Fruit fly (Drosophila melanogaster) whole organism, embryonic: ENCODE data around the gene Sf3a2.

Source experiments
- Atf3 ChIP-seq: fragments of 200-800 bp; sonication (Bioruptor generic); optimal IDR thresholded peaks from 3 replicates; lab custom pipeline; 2016; ENCODE audit warnings: missing biosample characterization, missing genetic modification characterization
- Bgb ChIP-seq: fragments of 200-800 bp; sonication (Bioruptor generic); IDR thresholded peaks from 2 replicates; pipeline ENCODE4 v1.3.6; 2022; ENCODE audit warnings: missing biosample characterization, missing genetic modification characterization; ENCODE audit not compliant: partially characterized antibody
- CG10959 ChIP-seq: fragments of 200-800 bp; sonication (Bioruptor generic); IDR thresholded peaks from 2 replicates; pipeline ENCODE4 v1.3.6; 2022; ENCODE audit warnings: missing biosample characterization, missing genetic modification characterization
- CG11560 ChIP-seq: fragments of 200-800 bp; sonication (Bioruptor generic); IDR thresholded peaks from 3 replicates; pipeline ENCODE4 v1.3.6; 2022; ENCODE audit warnings: missing biosample characterization, missing genetic modification characterization
- CG11723 ChIP-seq: fragments of 200-800 bp; sonication (Bioruptor generic); optimal IDR thresholded peaks from 2 replicates; lab custom pipeline; 2017; ENCODE audit warnings: missing biosample characterization, mild to moderate bottlenecking, missing genetic modification characterization
- CG12744 ChIP-seq: fragments of 200-800 bp; sonication (Bioruptor generic); optimal IDR thresholded peaks from 2 replicates; lab custom pipeline; 2016; ENCODE audit warnings: missing biosample characterization, missing genetic modification characterization
- CG13894 ChIP-seq: fragments of 200-800 bp; sonication (Bioruptor generic); optimal IDR thresholded peaks from 3 replicates; lab custom pipeline; 2018; ENCODE audit warnings: missing biosample characterization, mild to moderate bottlenecking, missing genetic modification characterization, moderate library complexity
- CG14441 ChIP-seq: fragments of 200-800 bp; sonication (Bioruptor generic); IDR thresholded peaks from 2 replicates; pipeline ENCODE4 v1.3.6; 2022; ENCODE audit warnings: missing biosample characterization, missing genetic modification characterization
- CG14667 ChIP-seq: fragments of 200-800 bp; sonication (Bioruptor generic); IDR thresholded peaks from 2 replicates; pipeline ENCODE4 v1.3.6; 2022; ENCODE audit warnings: missing biosample characterization, missing genetic modification characterization
- CG14965 ChIP-seq: fragments of 200-800 bp; sonication (Bioruptor generic); optimal IDR thresholded peaks from 2 replicates; lab custom pipeline; 2016; ENCODE audit warnings: missing biosample characterization, missing genetic modification characterization, borderline replicate concordance
- CG1529 ChIP-seq: fragments of 200-800 bp; sonication (Bioruptor generic); optimal IDR thresholded peaks from 3 replicates; lab custom pipeline; 2018; ENCODE audit warnings: missing biosample characterization, missing genetic modification characterization
- CG16779 ChIP-seq: fragments of 200-800 bp; sonication (Bioruptor generic); IDR thresholded peaks from 2 replicates; pipeline ENCODE4 v1.3.6; 2022; ENCODE audit warnings: missing biosample characterization, missing genetic modification characterization
- CG1832 ChIP-seq: fragments of 200-800 bp; sonication (Bioruptor generic); optimal IDR thresholded peaks from 2 replicates; lab custom pipeline; 2017; ENCODE audit warnings: missing biosample characterization, mild to moderate bottlenecking, missing genetic modification characterization, inconsistent platforms
- CG2199 ChIP-seq: fragments of 200-800 bp; sonication (Bioruptor generic); IDR thresholded peaks from 3 replicates; pipeline ENCODE4 v1.3.6; 2022; ENCODE audit warnings: missing biosample characterization, missing genetic modification characterization
- CG33213 ChIP-seq: fragments of 200-800 bp; sonication (Bioruptor generic); optimal IDR thresholded peaks from 3 replicates; lab custom pipeline; 2016; ENCODE audit warnings: missing biosample characterization, missing genetic modification characterization
- CG33557 ChIP-seq: fragments of 200-800 bp; sonication (Bioruptor generic); optimal IDR thresholded peaks from 2 replicates; lab custom pipeline; 2019; ENCODE audit warnings: missing biosample characterization, mild to moderate bottlenecking, missing genetic modification characterization, moderate library complexity
- CG4854 ChIP-seq: fragments of 200-800 bp; sonication (Bioruptor generic); optimal IDR thresholded peaks from 2 replicates; lab custom pipeline; 2016; ENCODE audit warnings: missing biosample characterization, missing genetic modification characterization, inconsistent platforms
- CG6254 ChIP-seq: fragments of 200-800 bp; sonication (Bioruptor generic); optimal IDR thresholded peaks from 3 replicates; lab custom pipeline; 2017; ENCODE audit warnings: mild to moderate bottlenecking, missing biosample characterization, missing genetic modification reagents, missing genetic modification characterization
- CG6813 ChIP-seq: fragments of 200-800 bp; sonication (Bioruptor generic); optimal IDR thresholded peaks from 2 replicates; lab custom pipeline; 2017; ENCODE audit warnings: missing biosample characterization, missing genetic modification characterization, mild to moderate bottlenecking, moderate library complexity, missing genetic modification reagents
- CG8944 ChIP-seq: fragments of 200-800 bp; sonication (Bioruptor generic); optimal IDR thresholded peaks from 3 replicates; lab custom pipeline; 2016; ENCODE audit warnings: missing biosample characterization, missing genetic modification characterization
- D ChIP-seq, 2 experiments: fragments of 200-800 bp in 1 of 2; fragments of >200 bp in 1 of 2; sonication (Bioruptor generic) in 1 of 2; optimal IDR thresholded peaks; 2 replicates in 1 of 2; 3 replicates in 1 of 2; lab custom pipeline; 2017; ENCODE audit warnings: mild to moderate bottlenecking in 1 of 2, missing biosample characterization in 1 of 2, missing genetic modification characterization in 1 of 2, missing genetic modification reagents in 1 of 2
- Doc3 ChIP-seq: fragments of 200-800 bp; sonication (Bioruptor generic); IDR thresholded peaks from 3 replicates; pipeline ENCODE4 v1.3.6; 2022; ENCODE audit warnings: missing biosample characterization, missing genetic modification characterization; ENCODE audit not compliant: partially characterized antibody
- Dref ChIP-seq: fragments of 200-800 bp; sonication (Bioruptor generic); IDR thresholded peaks from 2 replicates; pipeline ENCODE4 v1.3.6; 2022; ENCODE audit warnings: missing biosample characterization, missing genetic modification characterization
- Drgx ChIP-seq: fragments of 200-800 bp; sonication (Bioruptor generic); IDR thresholded peaks from 2 replicates; pipeline ENCODE4 v1.3.6; 2022; ENCODE audit warnings: missing biosample characterization, missing genetic modification characterization
- Fer2 ChIP-seq: fragments of 200-800 bp; sonication (Bioruptor generic); optimal IDR thresholded peaks from 2 replicates; lab custom pipeline; 2018; ENCODE audit warnings: missing biosample characterization, mild to moderate bottlenecking, missing genetic modification characterization, moderate library complexity
- H15 ChIP-seq: fragments of 200-800 bp; sonication (Bioruptor generic); IDR thresholded peaks from 3 replicates; pipeline ENCODE4 v1.3.6; 2022; ENCODE audit warnings: missing biosample characterization, missing genetic modification characterization
- HLHmδ ChIP-seq: fragments of 200-800 bp; sonication (Bioruptor generic); optimal IDR thresholded peaks from 2 replicates; lab custom pipeline; 2018; ENCODE audit warnings: missing biosample characterization, mild to moderate bottlenecking, missing genetic modification characterization, moderate library complexity
- Hr3 ChIP-seq: fragments of 200-800 bp; sonication (Bioruptor generic); optimal IDR thresholded peaks from 3 replicates; lab custom pipeline; 2016; ENCODE audit warnings: missing biosample characterization, missing genetic modification characterization
- MESR4 ChIP-seq: fragments of 200-800 bp; sonication (Bioruptor generic); optimal IDR thresholded peaks from 2 replicates; lab custom pipeline; 2018; ENCODE audit warnings: missing biosample characterization, mild to moderate bottlenecking, missing genetic modification characterization, moderate library complexity
- Oli ChIP-seq: fragments of 200-800 bp; sonication (Bioruptor generic); optimal IDR thresholded peaks from 2 replicates; lab custom pipeline; 2018; ENCODE audit warnings: missing biosample characterization, mild to moderate bottlenecking, missing genetic modification characterization, moderate library complexity
- Ptx1 ChIP-seq: fragments of 200-800 bp; sonication (Bioruptor generic); IDR thresholded peaks from 2 replicates; pipeline ENCODE4 v1.3.6; 2022; ENCODE audit warnings: missing biosample characterization, missing genetic modification characterization
- Ravus ChIP-seq: fragments of 200-800 bp; sonication (Bioruptor generic); IDR thresholded peaks from 2 replicates; pipeline ENCODE4 v1.3.6; 2022; ENCODE audit warnings: missing biosample characterization, missing genetic modification characterization
- Vsx1 ChIP-seq: fragments of 200-800 bp; sonication (Bioruptor generic); optimal IDR thresholded peaks from 2 replicates; lab custom pipeline; 2017; ENCODE audit warnings: missing biosample characterization, mild to moderate bottlenecking, missing genetic modification characterization, missing genetic modification reagents
- ab ChIP-seq: fragments of 200-800 bp; sonication (Bioruptor generic); optimal IDR thresholded peaks from 2 replicates; lab custom pipeline; 2016; ENCODE audit warnings: missing biosample characterization, missing genetic modification characterization
- amos ChIP-seq: fragments of 200-800 bp; sonication (Bioruptor generic); IDR thresholded peaks from 2 replicates; pipeline ENCODE4 v1.3.6; 2022; ENCODE audit warnings: missing biosample characterization, missing genetic modification characterization; ENCODE audit not compliant: partially characterized antibody
- az2 ChIP-seq: fragments of 200-800 bp; sonication (Bioruptor generic); optimal IDR thresholded peaks from 3 replicates; lab custom pipeline; 2016; ENCODE audit warnings: missing biosample characterization, missing genetic modification characterization
- br ChIP-seq: fragments of >200 bp; optimal IDR thresholded peaks from 2 replicates; lab custom pipeline; 2017
- cad ChIP-seq: fragments of >200 bp; optimal IDR thresholded peaks from 2 replicates; lab custom pipeline; 2017; ENCODE audit warnings: missing biosample characterization, missing genetic modification characterization
- en ChIP-seq: fragments of 200-800 bp; sonication (Bioruptor generic); optimal IDR thresholded peaks from 2 replicates; lab custom pipeline; 2016; ENCODE audit warnings: missing biosample characterization, missing genetic modification characterization
- eve ChIP-seq, 2 experiments: fragments of >200 bp; optimal IDR thresholded peaks; 2 replicates each; lab custom pipeline; 2017; ENCODE audit warnings: missing biosample characterization in 2 of 2, missing genetic modification characterization in 2 of 2
- fd3F ChIP-seq: fragments of 200-800 bp; sonication (Bioruptor generic); optimal IDR thresholded peaks from 2 replicates; lab custom pipeline; 2018; ENCODE audit warnings: missing biosample characterization, mild to moderate bottlenecking, missing genetic modification characterization, moderate library complexity
- gfzf ChIP-seq: fragments of 200-800 bp; sonication (Bioruptor generic); optimal IDR thresholded peaks from 2 replicates; lab custom pipeline; 2016; ENCODE audit warnings: missing biosample characterization, mild to moderate bottlenecking, missing genetic modification characterization, moderate library complexity
- hkb ChIP-seq, 2 experiments: fragments of 200-800 bp in 1 of 2; fragments of >200 bp in 1 of 2; sonication (Bioruptor generic) in 1 of 2; IDR thresholded peaks in 1 of 2; optimal IDR thresholded peaks in 1 of 2; 2 replicates each; pipeline versions ENCODE4 v1.3.6 to Lab custom; 2017 to 2022; ENCODE audit warnings: missing biosample characterization in 1 of 2, missing genetic modification characterization in 1 of 2
- kah ChIP-seq: fragments of 200-800 bp; sonication (Bioruptor generic); optimal IDR thresholded peaks from 2 replicates; lab custom pipeline; 2018; ENCODE audit warnings: missing biosample characterization, mild to moderate bottlenecking, missing genetic modification characterization
- oc ChIP-seq: fragments of 200-800 bp; sonication (Bioruptor generic); optimal IDR thresholded peaks from 2 replicates; lab custom pipeline; 2018; ENCODE audit warnings: missing biosample characterization, mild to moderate bottlenecking, missing genetic modification characterization, moderate library complexity
- ranshi ChIP-seq: fragments of 200-800 bp; sonication (Bioruptor generic); IDR thresholded peaks from 2 replicates; pipeline ENCODE4 v1.3.6; 2022; ENCODE audit warnings: missing biosample characterization, missing genetic modification characterization
- schlank ChIP-seq: fragments of 200-800 bp; sonication (Bioruptor generic); optimal IDR thresholded peaks from 2 replicates; lab custom pipeline; 2018; ENCODE audit warnings: missing biosample characterization, mild to moderate bottlenecking, missing genetic modification characterization
- tna ChIP-seq: fragments of 200-800 bp; sonication (Bioruptor generic); IDR thresholded peaks from 2 replicates; pipeline ENCODE4 v1.3.6; 2022; ENCODE audit warnings: missing biosample characterization, missing genetic modification characterization; ENCODE audit not compliant: partially characterized antibody
- twi ChIP-seq: fragments of 200-800 bp; optimal IDR thresholded peaks from 2 replicates; lab custom pipeline; 2019; ENCODE audit warnings: missing biosample characterization, mild to moderate bottlenecking, missing genetic modification characterization, moderate library complexity
- wdn ChIP-seq: fragments of 200-800 bp; sonication (Bioruptor generic); IDR thresholded peaks from 2 replicates; pipeline ENCODE4 v1.3.6; 2022; ENCODE audit warnings: missing biosample characterization, missing genetic modification characterization

Gene Sf3a2

dm6 chr3L:12792933-12793448 lies 20.8 kb downstream of the Sf3a2 start (continued):
- no peak for TF ChIP-seq Ravus (GFP tag; lab: Robert Waterston, UW)
- no peak for TF ChIP-seq CG11560
- TF ChIP-seq wdn (GFP tag; lab: Robert Waterston, UW), result 0 out of 2 replicates have a peak, but pooled peaks have one; percentile 9
- 0 out of 2 replicates have a peak, but pooled peaks have one; percentile 32 for TF ChIP-seq CG14441 (GFP tag; lab: Robert Waterston, UW)
- TF ChIP-seq D (optimal IDR thresholded peaks at IDR 0.05; lab: Kevin White, UChicago), result no peak
- TF ChIP-seq D (GFP tag; optimal IDR thresholded peaks at IDR 0.05; lab: Kevin White, UChicago), result peak; percentile 8
- TF ChIP-seq Atf3, result no peak
- peak; percentile 56 for TF ChIP-seq CG13894 (tag; lab: Kevin White, UChicago)
- peak; percentile 50; the same call in 1 of the 2 replicates for TF ChIP-seq Ptx1 (GFP tag; lab: Robert Waterston, UW)
- no peak for TF ChIP-seq CG16779
- TF ChIP-seq Dref (GFP tag; lab: Robert Waterston, UW), result no peak
- no peak for TF ChIP-seq CG11723
- no peak for TF ChIP-seq hkb (optimal IDR thresholded peaks at IDR 0.05; lab: Kevin White, UChicago)
- TF ChIP-seq hkb (GFP tag; IDR thresholded peaks at IDR 0.05; lab: Robert Waterston, UW), result peak; percentile 69
- TF ChIP-seq Vsx1, result no peak
- no peak for TF ChIP-seq cad (GFP tag; lab: Kevin White, UChicago)
- TF ChIP-seq CG1529 (GFP tag; lab: Kevin White, UChicago), result peak; percentile 15
- TF ChIP-seq schlank (tag; lab: Kevin White, UChicago), result no peak
- TF ChIP-seq tna (GFP tag; lab: Robert Waterston, UW), result no peak
- no peak for TF ChIP-seq H15
- no peak for TF ChIP-seq amos (GFP tag; lab: Robert Waterston, UW)
- TF ChIP-seq CG14965 (GFP tag; lab: Kevin White, UChicago), result no peak
- TF ChIP-seq fd3F (GFP tag; lab: Kevin White, UChicago), result peak; percentile 39
- peak; percentile 23 for TF ChIP-seq CG4854 (GFP tag; lab: Kevin White, UChicago)
- no peak for TF ChIP-seq gfzf (GFP tag; lab: Kevin White, UChicago)
- peak; percentile 17 for TF ChIP-seq CG33557 (GFP tag; lab: Kevin White, UChicago)
- TF ChIP-seq Bgb (GFP tag; lab: Robert Waterston, UW), result no peak
- no peak for TF ChIP-seq en (GFP tag; lab: Kevin White, UChicago)
- no peak for TF ChIP-seq CG33213
- TF ChIP-seq ranshi (GFP tag; lab: Robert Waterston, UW), result no peak
- TF ChIP-seq CG14667 (GFP tag; lab: Robert Waterston, UW), result peak; percentile 9; the same call in 1 of the 2 replicates
- TF ChIP-seq oc, result peak; percentile 52
- no peak for TF ChIP-seq CG6254
- TF ChIP-seq CG12744, result no peak
- TF ChIP-seq ab, result no peak
- TF ChIP-seq Hr3, result peak; percentile 54
- TF ChIP-seq br, result no peak
- peak in 1 of 2 experiments; percentile 30 for TF ChIP-seq eve (GFP tag; optimal IDR thresholded peaks at IDR 0.05; lab: Kevin White, UChicago)
- peak; percentile 61 for TF ChIP-seq CG6813 (GFP tag; lab: Kevin White, UChicago)
- no peak for TF ChIP-seq Doc3
- TF ChIP-seq Drgx (GFP tag; lab: Robert Waterston, UW), result peak; percentile 84
- TF ChIP-seq CG1832, result no peak
- no peak for TF ChIP-seq CG8944
- peak; percentile 59 for TF ChIP-seq Oli (tag; lab: Kevin White, UChicago)
- no peak for TF ChIP-seq MESR4
- TF ChIP-seq az2 (GFP tag; lab: Kevin White, UChicago), result peak; percentile 42
- no peak for TF ChIP-seq twi (tag; lab: Kevin White, UChicago)
- TF ChIP-seq HLHmδ (GFP tag; lab: Kevin White, UChicago), result no peak
- TF ChIP-seq kah (GFP tag; lab: Kevin White, UChicago), result peak; percentile 23
- TF ChIP-seq Fer2 (tag; lab: Kevin White, UChicago), result peak; percentile 33
- no peak for TF ChIP-seq CG10959 (GFP tag; lab: Robert Waterston, UW)
- TF ChIP-seq CG2199 (GFP tag; lab: Robert Waterston, UW), result no peak
